Worm (Caenorhabditis elegans) whole organism, young adult: Measurements from ENCODE around the gene sdz-7.

Source experiments
- B0035.1 ChIP-seq: sonication (generic microtip); optimal IDR thresholded peaks from 2 replicates; lab custom pipeline; 2016; ENCODE audit warnings: missing genetic modification characterization, mild to moderate bottlenecking, missing compliant biosample characterization, missing genotype, missing genetic modification reagents
- C17E4.6 ChIP-seq: fragments of 200-800 bp; sonication (Bioruptor generic); IDR thresholded peaks from 2 replicates; pipeline ENCODE4 v1.3.6; 2022; ENCODE audit warnings: missing genetic modification reagents, missing genetic modification characterization, missing compliant biosample characterization
- F39B2.1 ChIP-seq: fragments of 200-800 bp; sonication (Bioruptor generic); IDR thresholded peaks from 2 replicates; pipeline ENCODE4 v1.3.6; 2022; ENCODE audit warnings: missing genetic modification reagents, missing genetic modification characterization, missing compliant biosample characterization
- F49E8.2 ChIP-seq: sonication (generic microtip); optimal IDR thresholded peaks from 3 replicates; lab custom pipeline; 2017; ENCODE audit warnings: missing genetic modification characterization, mild to moderate bottlenecking, missing compliant biosample characterization, antibody characterized with exemption, moderate library complexity; ENCODE audit not compliant: insufficient read depth
- aptf-2 ChIP-seq: fragments of 200-800 bp; sonication (Bioruptor generic); conservative IDR thresholded peaks from 2 replicates; pipeline ENCODE4 v1.3.6; 2022; ENCODE audit warnings: missing genetic modification reagents, missing genetic modification characterization, missing compliant biosample characterization
- aptf-3 ChIP-seq: fragments of 200-800 bp; sonication (Bioruptor generic); IDR thresholded peaks from 2 replicates; pipeline ENCODE4 v1.3.6; 2022; ENCODE audit warnings: missing genetic modification characterization, missing compliant biosample characterization
- attf-5 ChIP-seq: fragments of 200-800 bp; sonication (Bioruptor generic); optimal IDR thresholded peaks from 2 replicates; lab custom pipeline; 2018; ENCODE audit warnings: mild to moderate bottlenecking, missing genetic modification characterization, missing compliant biosample characterization
- egrh-3 ChIP-seq: fragments of 200-800 bp; sonication (Bioruptor generic); IDR thresholded peaks from 2 replicates; pipeline ENCODE4 v1.3.6; 2022; ENCODE audit warnings: missing genetic modification reagents, missing genetic modification characterization, missing compliant biosample characterization
- lin-40 ChIP-seq: sonication (generic microtip); optimal IDR thresholded peaks from 2 replicates; lab custom pipeline; 2016; ENCODE audit warnings: missing genetic modification characterization, mild to moderate bottlenecking, missing compliant biosample characterization, missing genotype, missing genetic modification reagents
- snpc-1.1 ChIP-seq: sonication (generic microtip); optimal IDR thresholded peaks from 2 replicates; lab custom pipeline; 2017; ENCODE audit warnings: missing genetic modification characterization, mild to moderate bottlenecking, missing compliant biosample characterization, antibody characterized with exemption, moderate library complexity, missing genotype, missing genetic modification reagents; ENCODE audit not compliant: insufficient read depth

- TF ChIP-seq C17E4.6 (no peak), F49E8.2 (tag; lab: Kevin White, UChicago) (no peak), lin-40 (tag; lab: Kevin White, UChicago) (no peak), aptf-3 (GFP tag; lab: Robert Waterston, UW) (no peak), F39B2.1 (GFP tag; lab: Robert Waterston, UW) (no peak), snpc-1.1 (no peak), attf-5 (GFP tag; lab: Kevin White, UChicago) (no peak), aptf-2 (GFP tag; lab: Robert Waterston, UW) (no peak), B0035.1 (tag; lab: Kevin White, UChicago) (no peak), egrh-3 (no peak)
Observed at ce11 chrII:3879945-3880344, 2.2 kb upstream of the sdz-7 start, which contains the start of gene nhr-166.
